Worm (Caenorhabditis elegans) whole organism, L3 larva: ENCODE results near the gene lec-2.

Experiments
- R02D3.7 ChIP-seq: fragments of 150-350 bp; optimal IDR thresholded peaks from 2 replicates; lab custom pipeline; 2014; ENCODE audit warnings: missing biosample characterization, missing genetic modification characterization
- ZK546.5 ChIP-seq: sonication (generic microtip); optimal IDR thresholded peaks from 2 replicates; lab custom pipeline; 2017; ENCODE audit warnings: missing biosample characterization, missing genetic modification characterization
- aly-2 ChIP-seq: fragments of 150-350 bp; optimal IDR thresholded peaks from 2 replicates; lab custom pipeline; 2014; ENCODE audit warnings: missing biosample characterization, missing genetic modification characterization
- ama-1 ChIP-seq: fragments of 150-350 bp; optimal IDR thresholded peaks from 2 replicates; lab custom pipeline; 2018
- ceh-16 ChIP-seq: sonication (generic microtip); optimal IDR thresholded peaks from 2 replicates; lab custom pipeline; 2017; ENCODE audit warnings: missing biosample characterization, missing genetic modification characterization
- ceh-28 ChIP-seq: fragments of 150-350 bp; optimal IDR thresholded peaks from 2 replicates; lab custom pipeline; 2014; ENCODE audit warnings: missing biosample characterization, missing genetic modification reagents, missing genetic modification characterization
- ceh-82 ChIP-seq: fragments of 150-350 bp; optimal IDR thresholded peaks from 2 replicates; lab custom pipeline; 2014; ENCODE audit warnings: missing biosample characterization, missing genetic modification characterization
- ceh-9 ChIP-seq: sonication (generic microtip); optimal IDR thresholded peaks from 2 replicates; lab custom pipeline; 2018; ENCODE audit warnings: missing biosample characterization, missing genetic modification characterization
- daf-12 ChIP-seq: fragments of 150-350 bp; optimal IDR thresholded peaks from 2 replicates; lab custom pipeline; 2014; ENCODE audit warnings: missing biosample characterization, missing genetic modification reagents, missing genetic modification characterization
- egl-27 ChIP-seq: sonication (generic microtip); optimal IDR thresholded peaks from 4 replicates; lab custom pipeline; 2017; ENCODE audit warnings: missing biosample characterization, missing genetic modification reagents, missing genetic modification characterization
- egl-5 ChIP-seq: fragments of 150-350 bp; optimal IDR thresholded peaks from 2 replicates; lab custom pipeline; 2017; ENCODE audit warnings: missing biosample characterization, missing genetic modification reagents, missing genetic modification characterization, inconsistent platforms
- elt-1 ChIP-seq: fragments of 150-350 bp; optimal IDR thresholded peaks from 2 replicates; lab custom pipeline; 2014; ENCODE audit warnings: missing biosample characterization, missing genetic modification characterization
- elt-2 ChIP-seq: sonication (generic microtip); optimal IDR thresholded peaks from 2 replicates; lab custom pipeline; 2016; ENCODE audit warnings: missing genetic modification reagents, mild to moderate bottlenecking, missing genetic modification characterization, missing compliant biosample characterization
- elt-3 ChIP-seq, 3 experiments: fragments of 150-350 bp in 1 of 3; sonication (generic microtip) in 2 of 3; optimal IDR thresholded peaks; 2 replicates in 2 of 3; 4 replicates in 1 of 3; lab custom pipeline; 2014 to 2017; ENCODE audit warnings: missing biosample characterization in 3 of 3, missing genetic modification characterization in 3 of 3
- eor-1 ChIP-seq, 2 experiments: fragments of 150-350 bp; optimal IDR thresholded peaks; 2 replicates each; lab custom pipeline; 2014 to 2018; ENCODE audit warnings: missing biosample characterization in 2 of 2, missing genetic modification characterization in 2 of 2
- fkh-10 ChIP-seq: sonication (generic microtip); optimal IDR thresholded peaks from 2 replicates; lab custom pipeline; 2017; ENCODE audit warnings: missing biosample characterization, missing genetic modification reagents, missing genetic modification characterization
- fkh-2 ChIP-seq: fragments of 150-350 bp; optimal IDR thresholded peaks from 2 replicates; lab custom pipeline; 2014; ENCODE audit warnings: missing biosample characterization, missing genetic modification reagents, missing genetic modification characterization
- fos-1 ChIP-seq: fragments of 150-350 bp; optimal IDR thresholded peaks from 2 replicates; lab custom pipeline; 2014; ENCODE audit warnings: missing biosample characterization, missing genetic modification characterization
- hmg-11 ChIP-seq: sonication (generic microtip); optimal IDR thresholded peaks from 2 replicates; lab custom pipeline; 2016; ENCODE audit warnings: missing genetic modification characterization, missing compliant biosample characterization
- jun-1 ChIP-seq: fragments of 150-350 bp; optimal IDR thresholded peaks from 2 replicates; lab custom pipeline; 2014; ENCODE audit warnings: missing biosample characterization, missing genetic modification reagents, missing genetic modification characterization
- lin-15B ChIP-seq: fragments of 150-350 bp; optimal IDR thresholded peaks from 2 replicates; lab custom pipeline; 2014; ENCODE audit warnings: missing biosample characterization, missing genetic modification characterization
- lin-39 ChIP-seq: fragments of 150-350 bp; optimal IDR thresholded peaks from 2 replicates; lab custom pipeline; 2018; ENCODE audit warnings: missing biosample characterization, missing genetic modification reagents, missing genetic modification characterization
- lsy-12 ChIP-seq: sonication (generic microtip); optimal IDR thresholded peaks from 2 replicates; lab custom pipeline; 2016; ENCODE audit warnings: mild to moderate bottlenecking, missing genetic modification characterization, missing compliant biosample characterization
- mdl-1 ChIP-seq: fragments of 150-350 bp; optimal IDR thresholded peaks from 2 replicates; lab custom pipeline; 2014; ENCODE audit warnings: missing biosample characterization, missing genetic modification characterization
- mml-1 ChIP-seq: fragments of 150-350 bp; sonication (generic microtip); optimal IDR thresholded peaks from 3 replicates; lab custom pipeline; 2014; ENCODE audit warnings: missing biosample characterization, missing genetic modification characterization
- nfya-1 ChIP-seq: sonication (generic microtip); optimal IDR thresholded peaks from 2 replicates; lab custom pipeline; 2017; ENCODE audit warnings: missing genetic modification characterization, mild to moderate bottlenecking, missing compliant biosample characterization, antibody characterized with exemption, moderate library complexity; ENCODE audit not compliant: insufficient read depth
- nhr-11 ChIP-seq: fragments of 150-350 bp; optimal IDR thresholded peaks from 2 replicates; lab custom pipeline; 2014; ENCODE audit warnings: missing biosample characterization, missing genetic modification characterization
- nhr-12 ChIP-seq: fragments of 150-350 bp; optimal IDR thresholded peaks from 2 replicates; lab custom pipeline; 2014; ENCODE audit warnings: missing biosample characterization, missing genetic modification characterization
- nhr-23 ChIP-seq: fragments of 150-350 bp; optimal IDR thresholded peaks from 2 replicates; lab custom pipeline; 2014; ENCODE audit warnings: missing biosample characterization, missing genetic modification reagents, missing genetic modification characterization
- nhr-237 ChIP-seq: fragments of 150-350 bp; optimal IDR thresholded peaks from 2 replicates; lab custom pipeline; 2014; ENCODE audit warnings: missing biosample characterization, missing genetic modification characterization
- nhr-25 ChIP-seq: sonication (generic microtip); optimal IDR thresholded peaks from 2 replicates; lab custom pipeline; 2017; ENCODE audit warnings: missing biosample characterization, missing genetic modification characterization
- nhr-28 ChIP-seq: fragments of 150-350 bp; optimal IDR thresholded peaks from 2 replicates; lab custom pipeline; 2014; ENCODE audit warnings: missing biosample characterization, missing genetic modification characterization
- nhr-43 ChIP-seq: sonication (generic microtip); optimal IDR thresholded peaks from 2 replicates; lab custom pipeline; 2016; ENCODE audit warnings: mild to moderate bottlenecking, missing genetic modification characterization, missing compliant biosample characterization; ENCODE audit not compliant: poor library complexity, severe bottlenecking
- nhr-67 ChIP-seq: fragments of 150-350 bp; optimal IDR thresholded peaks from 2 replicates; lab custom pipeline; 2014; ENCODE audit warnings: missing biosample characterization, missing genetic modification characterization
- nhr-76 ChIP-seq: fragments of 150-350 bp; sonication (generic microtip); optimal IDR thresholded peaks from 5 replicates; lab custom pipeline; 2014; ENCODE audit warnings: missing biosample characterization, missing genetic modification characterization
- nhr-77 ChIP-seq: fragments of 150-350 bp; optimal IDR thresholded peaks from 2 replicates; lab custom pipeline; 2014; ENCODE audit warnings: missing biosample characterization, missing genetic modification characterization
- pha-4 ChIP-seq: fragments of 150-350 bp; optimal IDR thresholded peaks from 2 replicates; lab custom pipeline; 2014; ENCODE audit warnings: missing biosample characterization, missing genetic modification reagents, missing genetic modification characterization
- pqm-1 ChIP-seq: fragments of 150-350 bp; optimal IDR thresholded peaks from 2 replicates; lab custom pipeline; 2017; ENCODE audit warnings: missing biosample characterization, missing genetic modification characterization, inconsistent platforms
- sea-2 ChIP-seq: fragments of 150-350 bp; sonication (generic microtip); optimal IDR thresholded peaks from 4 replicates; lab custom pipeline; 2014; ENCODE audit warnings: missing biosample characterization, missing genetic modification reagents, missing genetic modification characterization
- skn-1 ChIP-seq: fragments of 150-350 bp; optimal IDR thresholded peaks from 2 replicates; lab custom pipeline; 2014; ENCODE audit warnings: missing biosample characterization, missing genetic modification characterization
- snpc-4 ChIP-seq: fragments of 150-350 bp; optimal IDR thresholded peaks from 2 replicates; lab custom pipeline; 2014; ENCODE audit warnings: missing biosample characterization, missing genetic modification characterization
- tbx-2 ChIP-seq: sonication (generic microtip); optimal IDR thresholded peaks from 2 replicates; lab custom pipeline; 2016; ENCODE audit warnings: mild to moderate bottlenecking, missing genetic modification characterization, missing compliant biosample characterization
- unc-39 ChIP-seq: sonication (generic microtip); optimal IDR thresholded peaks from 4 replicates; lab custom pipeline; 2017; ENCODE audit warnings: missing biosample characterization, missing genetic modification characterization
- unc-62 ChIP-seq: fragments of 150-350 bp; sonication (generic microtip); optimal IDR thresholded peaks from 4 replicates; lab custom pipeline; 2014; ENCODE audit warnings: missing biosample characterization, missing genetic modification reagents, missing genetic modification characterization
- zag-1 ChIP-seq: fragments of 150-350 bp; optimal IDR thresholded peaks from 2 replicates; lab custom pipeline; 2014; ENCODE audit warnings: missing biosample characterization, missing genetic modification characterization
- ztf-11 ChIP-seq: fragments of 150-350 bp; optimal IDR thresholded peaks from 2 replicates; lab custom pipeline; 2014; ENCODE audit warnings: missing biosample characterization, missing genetic modification characterization
- ztf-4 ChIP-seq: fragments of 150-350 bp; optimal IDR thresholded peaks from 2 replicates; lab custom pipeline; 2014; ENCODE audit warnings: missing biosample characterization, missing genetic modification characterization

The lec-2 gene

ce11 chrII:9976405-9976804, 39.6 kb downstream of the lec-2 start, which contains the start of gene R53.8:
R53.8 (plus strand) TSS chrII:9976705.
- no peak for TF ChIP-seq eor-1 (tag; optimal IDR thresholded peaks at IDR 0.05; lab: Kevin White, UChicago)
- TF ChIP-seq nhr-67 (tag; lab: Kevin White, UChicago) = no peak
- TF ChIP-seq nhr-25 (tag; lab: Kevin White, UChicago) = no peak
- TF ChIP-seq fkh-2 (tag; lab: Kevin White, UChicago) = no peak
- TF ChIP-seq R02D3.7 (tag; lab: Kevin White, UChicago) = no peak
- TF ChIP-seq lin-39 = no peak
- TF ChIP-seq ceh-16 (tag; lab: Kevin White, UChicago) = no peak
- TF ChIP-seq lsy-12 (tag; lab: Kevin White, UChicago) = no peak
- TF ChIP-seq daf-12 (tag; lab: Kevin White, UChicago) = no peak
- TF ChIP-seq nhr-28 = no peak
- TF ChIP-seq nhr-12 (tag; lab: Kevin White, UChicago) = no peak
- TF ChIP-seq jun-1 (tag; lab: Kevin White, UChicago) = no peak
- no peak for TF ChIP-seq zag-1
- no peak for TF ChIP-seq ZK546.5
- no peak for TF ChIP-seq ceh-82
- no peak for TF ChIP-seq nfya-1 (tag; lab: Kevin White, UChicago)

- TF ChIP-seq hmg-11 (tag; lab: Kevin White, UChicago) = peak; percentile 94
- no peak for TF ChIP-seq sea-2 (GFP tag; lab: Kevin White, UChicago)
- TF ChIP-seq nhr-25 (tag; lab: Kevin White, UChicago) = peak; percentile 89
- TF ChIP-seq nhr-77 (tag; lab: Kevin White, UChicago) = no peak
- TF ChIP-seq elt-1 (tag; lab: Kevin White, UChicago) = peak; percentile 82
- TF ChIP-seq ztf-4 (tag; lab: Kevin White, UChicago) = no peak
- no peak for TF ChIP-seq mml-1 (tag; lab: Kevin White, UChicago)
- no peak for TF ChIP-seq eor-1 (tag; optimal IDR thresholded peaks at IDR 0.05; lab: Kevin White, UChicago)
- no peak for TF ChIP-seq fkh-10 (GFP tag; lab: Kevin White, UChicago)
- TF ChIP-seq ZK546.5 = no peak
- TF ChIP-seq nhr-23 (tag; lab: Kevin White, UChicago) = peak; percentile 95
- no peak for TF ChIP-seq nhr-67 (tag; lab: Kevin White, UChicago)
- peak; percentile 93 for TF ChIP-seq pqm-1 (tag; lab: Kevin White, UChicago)
- peak; percentile 53 for TF ChIP-seq R02D3.7 (tag; lab: Kevin White, UChicago)
- TF ChIP-seq unc-39 (tag; lab: Kevin White, UChicago) = no peak
- no peak for TF ChIP-seq nhr-237 (tag; lab: Kevin White, UChicago)
- peak; percentile 18 for TF ChIP-seq ceh-82
- TF ChIP-seq lin-15B (tag; lab: Kevin White, UChicago) = peak; percentile 63
- TF ChIP-seq nhr-11 (tag; lab: Kevin White, UChicago) = no peak
- no peak for TF ChIP-seq fos-1 (tag; lab: Kevin White, UChicago)
- TF ChIP-seq fkh-2 (tag; lab: Kevin White, UChicago) = no peak
- peak; percentile 77 for TF ChIP-seq ceh-28 (tag; lab: Kevin White, UChicago)
- no peak for TF ChIP-seq ama-1 (lab: Kevin White, UChicago)
- TF ChIP-seq nhr-12 (tag; lab: Kevin White, UChicago) = no peak
- TF ChIP-seq zag-1 = no peak
- no peak for TF ChIP-seq aly-2
- peak; percentile 90 for TF ChIP-seq nfya-1 (tag; lab: Kevin White, UChicago)
- TF ChIP-seq egl-27 (tag; lab: Kevin White, UChicago) = peak; percentile 56
- peak; percentile 87 for TF ChIP-seq elt-2 (tag; lab: Kevin White, UChicago)
- peak; percentile 78 for TF ChIP-seq lin-39
- TF ChIP-seq mdl-1 (tag; lab: Kevin White, UChicago) = no peak
- TF ChIP-seq nhr-43 = peak; percentile 48
- peak; percentile 84 for TF ChIP-seq jun-1 (tag; lab: Kevin White, UChicago)
- TF ChIP-seq egl-5 (tag; lab: Kevin White, UChicago) = peak; percentile 93
- TF ChIP-seq ceh-9 (tag; lab: Kevin White, UChicago) = no peak
- TF ChIP-seq pha-4 (tag; lab: Kevin White, UChicago) = peak; percentile 96
- TF ChIP-seq skn-1 (tag; lab: Kevin White, UChicago) = peak; percentile 57
- TF ChIP-seq ceh-16 (tag; lab: Kevin White, UChicago) = no peak
- TF ChIP-seq lsy-12 (tag; lab: Kevin White, UChicago) = no peak
- peak in 1 of 3 experiments; percentile 21 for TF ChIP-seq elt-3 (tag; optimal IDR thresholded peaks at IDR 0.05; lab: Kevin White, UChicago)
- no peak for TF ChIP-seq nhr-76 (tag; lab: Kevin White, UChicago)
- peak; percentile 17 for TF ChIP-seq snpc-4 (tag; lab: Kevin White, UChicago)
- no peak for TF ChIP-seq nhr-28
- peak; percentile 74 for TF ChIP-seq unc-62 (GFP tag; lab: Kevin White, UChicago)
- TF ChIP-seq tbx-2 (tag; lab: Kevin White, UChicago) = peak; percentile 34
- TF ChIP-seq daf-12 (tag; lab: Kevin White, UChicago) = no peak
- TF ChIP-seq ztf-11 = no peak
Observed at ce11 chrII:9974967-9975366, 41.0 kb downstream of the lec-2 start, which contains the start of gene aakg-5. aakg-5 (minus strand) TSS chrII:9975125.
